Worm (Caenorhabditis elegans) whole organism, mixed stage, embryonic: ENCODE data around the gene sdpn-1.

Source experiments
- snpc-4 ChIP-seq: fragments of 150-350 bp; optimal IDR thresholded peaks from 2 replicates; lab custom pipeline; 2014; ENCODE audit warnings: missing biosample characterization, missing genetic modification characterization
- zip-8 ChIP-seq: fragments of 150-350 bp; optimal IDR thresholded peaks from 2 replicates; lab custom pipeline; 2014; ENCODE audit warnings: missing biosample characterization, missing genetic modification characterization

DNA sequence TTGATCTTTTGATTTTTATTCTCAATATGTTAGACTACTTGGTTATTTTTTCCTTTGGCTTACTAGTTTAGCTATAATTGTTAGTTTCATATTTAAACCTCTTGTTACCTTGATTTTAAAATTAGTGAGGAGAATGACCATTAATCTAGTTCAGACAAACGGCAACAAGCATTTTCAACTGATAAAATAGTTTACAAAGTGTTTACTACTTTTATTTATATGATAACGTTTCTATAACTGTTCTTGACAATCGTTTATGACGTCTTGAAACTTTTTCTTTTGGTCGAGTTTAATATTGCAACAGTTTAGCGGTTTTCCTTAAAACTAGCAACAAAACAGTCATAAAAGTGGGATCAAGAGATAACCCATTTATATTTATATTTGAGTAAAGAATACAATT lies 22.3 kb downstream of the sdpn-1 start:
- TF ChIP-seq zip-8 (tag; lab: Kevin White, UChicago) (no peak), snpc-4 (tag; lab: Kevin White, UChicago) (no peak)
